Fruit fly (Drosophila melanogaster) whole organism, embryonic: ENCODE results near the gene Cdc42.
A peak's percentile ranks its signal among the peaks of the same experiment; 100 is the strongest.

Experiments used
- Abd-B ChIP-seq: fragments of 200-800 bp; sonication (Bioruptor generic); optimal IDR thresholded peaks from 2 replicates; lab custom pipeline; 2018; ENCODE audit warnings: missing biosample characterization, mild to moderate bottlenecking, missing genetic modification characterization, moderate library complexity
- Aef1 ChIP-seq: fragments of 200-800 bp; sonication (Bioruptor generic); IDR thresholded peaks from 3 replicates; pipeline ENCODE4 v1.3.6; 2022; ENCODE audit warnings: missing biosample characterization, missing genetic modification characterization
- Bgb ChIP-seq: fragments of 200-800 bp; sonication (Bioruptor generic); IDR thresholded peaks from 2 replicates; pipeline ENCODE4 v1.3.6; 2022; ENCODE audit warnings: missing biosample characterization, missing genetic modification characterization; ENCODE audit not compliant: partially characterized antibody
- Bteb2 ChIP-seq: fragments of 200-800 bp; sonication (Bioruptor generic); optimal IDR thresholded peaks from 2 replicates; lab custom pipeline; 2016; ENCODE audit warnings: missing biosample characterization, missing genetic modification characterization
- CG10147 ChIP-seq: fragments of 200-800 bp; sonication (Bioruptor generic); optimal IDR thresholded peaks from 2 replicates; lab custom pipeline; 2019; ENCODE audit warnings: missing biosample characterization, mild to moderate bottlenecking, missing genetic modification characterization, moderate library complexity
- CG10209 ChIP-seq: fragments of 200-800 bp; sonication (Bioruptor generic); optimal IDR thresholded peaks from 3 replicates; lab custom pipeline; 2017; ENCODE audit warnings: missing biosample characterization, mild to moderate bottlenecking, missing genetic modification characterization, missing genetic modification reagents
- CG11560 ChIP-seq: fragments of 200-800 bp; sonication (Bioruptor generic); IDR thresholded peaks from 3 replicates; pipeline ENCODE4 v1.3.6; 2022; ENCODE audit warnings: missing biosample characterization, missing genetic modification characterization
- CG13894 ChIP-seq: fragments of 200-800 bp; sonication (Bioruptor generic); optimal IDR thresholded peaks from 3 replicates; lab custom pipeline; 2018; ENCODE audit warnings: missing biosample characterization, mild to moderate bottlenecking, missing genetic modification characterization, moderate library complexity
- CG14965 ChIP-seq: fragments of 200-800 bp; sonication (Bioruptor generic); optimal IDR thresholded peaks from 2 replicates; lab custom pipeline; 2016; ENCODE audit warnings: missing biosample characterization, missing genetic modification characterization, borderline replicate concordance
- CG1529 ChIP-seq: fragments of 200-800 bp; sonication (Bioruptor generic); optimal IDR thresholded peaks from 3 replicates; lab custom pipeline; 2018; ENCODE audit warnings: missing biosample characterization, missing genetic modification characterization
- CG17802 ChIP-seq: fragments of 200-800 bp; sonication (Bioruptor generic); optimal IDR thresholded peaks from 2 replicates; lab custom pipeline; 2018; ENCODE audit warnings: missing biosample characterization, mild to moderate bottlenecking, missing genetic modification characterization, moderate library complexity
- CG2116 ChIP-seq: fragments of 200-800 bp; sonication (Bioruptor generic); optimal IDR thresholded peaks from 3 replicates; lab custom pipeline; 2018; ENCODE audit warnings: missing biosample characterization, mild to moderate bottlenecking, missing genetic modification characterization
- CG31388 ChIP-seq: fragments of 200-800 bp; sonication (Bioruptor generic); optimal IDR thresholded peaks from 2 replicates; lab custom pipeline; 2016; ENCODE audit warnings: missing biosample characterization, missing genetic modification characterization
- CG31441 ChIP-seq: fragments of 200-800 bp; sonication (Bioruptor generic); IDR thresholded peaks from 2 replicates; pipeline ENCODE4 v1.3.6; 2022; ENCODE audit warnings: missing biosample characterization, missing genetic modification characterization
- CG4282 ChIP-seq: fragments of 200-800 bp; sonication (Bioruptor generic); optimal IDR thresholded peaks from 2 replicates; lab custom pipeline; 2016; ENCODE audit warnings: missing biosample characterization, missing genetic modification characterization
- CG4360 ChIP-seq: fragments of 200-800 bp; sonication (Bioruptor generic); IDR thresholded peaks from 2 replicates; pipeline ENCODE4 v1.3.6; 2022; ENCODE audit warnings: missing biosample characterization, missing genetic modification characterization
- CG4424 ChIP-seq: fragments of 200-800 bp; sonication (Bioruptor generic); optimal IDR thresholded peaks from 3 replicates; lab custom pipeline; 2016; ENCODE audit warnings: missing biosample characterization, missing genetic modification characterization
- CG6813 ChIP-seq: fragments of 200-800 bp; sonication (Bioruptor generic); optimal IDR thresholded peaks from 2 replicates; lab custom pipeline; 2017; ENCODE audit warnings: missing biosample characterization, missing genetic modification characterization, mild to moderate bottlenecking, moderate library complexity, missing genetic modification reagents
- CG7556 ChIP-seq: fragments of 200-800 bp; sonication (Bioruptor generic); optimal IDR thresholded peaks from 2 replicates; lab custom pipeline; 2017; ENCODE audit warnings: missing biosample characterization, mild to moderate bottlenecking, missing genetic modification characterization
- CG7745 ChIP-seq: fragments of 200-800 bp; sonication (Bioruptor generic); optimal IDR thresholded peaks from 2 replicates; lab custom pipeline; 2018; ENCODE audit warnings: missing biosample characterization, mild to moderate bottlenecking, missing genetic modification characterization, moderate library complexity
- CG7963 ChIP-seq: fragments of 200-800 bp; sonication (Bioruptor generic); IDR thresholded peaks from 3 replicates; pipeline ENCODE4 v1.3.6; 2022; ENCODE audit warnings: missing biosample characterization, missing genetic modification characterization; ENCODE audit not compliant: partially characterized antibody
- CG9437 ChIP-seq: fragments of 200-800 bp; sonication (Bioruptor generic); optimal IDR thresholded peaks from 2 replicates; lab custom pipeline; 2018; ENCODE audit warnings: missing biosample characterization, mild to moderate bottlenecking, missing genetic modification characterization
- CG9727 ChIP-seq: fragments of 200-800 bp; sonication (Bioruptor generic); optimal IDR thresholded peaks from 3 replicates; lab custom pipeline; 2017; ENCODE audit warnings: missing biosample characterization, mild to moderate bottlenecking, missing genetic modification characterization
- CG9797 ChIP-seq: fragments of 200-800 bp; sonication (Bioruptor generic); optimal IDR thresholded peaks from 3 replicates; lab custom pipeline; 2018; ENCODE audit warnings: missing biosample characterization, mild to moderate bottlenecking, missing genetic modification characterization
- Camta ChIP-seq: fragments of 200-800 bp; sonication (Bioruptor generic); optimal IDR thresholded peaks from 2 replicates; lab custom pipeline; 2016; ENCODE audit warnings: missing biosample characterization, missing genetic modification characterization
- D19A ChIP-seq: fragments of 200-800 bp; optimal IDR thresholded peaks from 3 replicates; lab custom pipeline; 2019; ENCODE audit warnings: missing biosample characterization, mild to moderate bottlenecking, missing genetic modification characterization, moderate library complexity
- Dbx ChIP-seq: fragments of 200-800 bp; sonication (Bioruptor generic); IDR thresholded peaks from 3 replicates; pipeline ENCODE4 v1.3.6; 2022; ENCODE audit warnings: missing biosample characterization, missing genetic modification characterization
- Doc3 ChIP-seq: fragments of 200-800 bp; sonication (Bioruptor generic); IDR thresholded peaks from 3 replicates; pipeline ENCODE4 v1.3.6; 2022; ENCODE audit warnings: missing biosample characterization, missing genetic modification characterization; ENCODE audit not compliant: partially characterized antibody
- Fer1 ChIP-seq: fragments of 200-800 bp; sonication (Bioruptor generic); optimal IDR thresholded peaks from 2 replicates; lab custom pipeline; 2017; ENCODE audit warnings: missing biosample characterization, mild to moderate bottlenecking, missing genetic modification characterization
- HHEX ChIP-seq: fragments of 200-800 bp; sonication (Bioruptor generic); optimal IDR thresholded peaks from 3 replicates; lab custom pipeline; 2017; ENCODE audit warnings: missing biosample characterization, mild to moderate bottlenecking, missing genetic modification characterization, missing genetic modification reagents
- Hey ChIP-seq: fragments of 200-800 bp; sonication (Bioruptor generic); optimal IDR thresholded peaks from 3 replicates; lab custom pipeline; 2018; ENCODE audit warnings: missing biosample characterization, mild to moderate bottlenecking, missing genetic modification characterization
- Hsf ChIP-seq: fragments of 200-800 bp; sonication (Bioruptor generic); optimal IDR thresholded peaks from 3 replicates; lab custom pipeline; 2016; ENCODE audit warnings: missing biosample characterization, missing genetic modification characterization
- Mes4 ChIP-seq: fragments of 200-800 bp; sonication (Bioruptor generic); optimal IDR thresholded peaks from 2 replicates; lab custom pipeline; 2016; ENCODE audit warnings: missing biosample characterization, missing genetic modification characterization
- Six4 ChIP-seq: fragments of 200-800 bp; sonication (Bioruptor generic); optimal IDR thresholded peaks from 2 replicates; lab custom pipeline; 2016; ENCODE audit warnings: missing biosample characterization, missing genetic modification characterization
- Trl ChIP-seq, 3 experiments: fragments of >200 bp in 2 of 3; fragments of 200-800 bp in 1 of 3; sonication (Bioruptor generic) in 1 of 3; optimal IDR thresholded peaks; 2 replicates in 1 of 3; 3 replicates in 2 of 3; lab custom pipeline; 2016 to 2017; ENCODE audit warnings: missing biosample characterization in 1 of 3, missing genetic modification characterization in 1 of 3
- amos ChIP-seq: fragments of 200-800 bp; sonication (Bioruptor generic); IDR thresholded peaks from 2 replicates; pipeline ENCODE4 v1.3.6; 2022; ENCODE audit warnings: missing biosample characterization, missing genetic modification characterization; ENCODE audit not compliant: partially characterized antibody
- bcd ChIP-seq: fragments of 200-800 bp; sonication (Bioruptor generic); optimal IDR thresholded peaks from 2 replicates; lab custom pipeline; 2017; ENCODE audit warnings: missing biosample characterization, mild to moderate bottlenecking, missing genetic modification characterization
- eve ChIP-seq, 2 experiments: fragments of >200 bp; optimal IDR thresholded peaks; 2 replicates each; lab custom pipeline; 2017; ENCODE audit warnings: missing biosample characterization in 2 of 2, missing genetic modification characterization in 2 of 2
- her ChIP-seq: fragments of 200-800 bp; sonication (Bioruptor generic); optimal IDR thresholded peaks from 2 replicates; lab custom pipeline; 2016; ENCODE audit warnings: missing biosample characterization, missing genetic modification characterization
- jumu ChIP-seq: fragments of 200-800 bp; sonication (Bioruptor generic); optimal IDR thresholded peaks from 3 replicates; lab custom pipeline; 2016; ENCODE audit warnings: missing biosample characterization, missing genetic modification characterization
- kah ChIP-seq: fragments of 200-800 bp; sonication (Bioruptor generic); optimal IDR thresholded peaks from 2 replicates; lab custom pipeline; 2018; ENCODE audit warnings: missing biosample characterization, mild to moderate bottlenecking, missing genetic modification characterization
- kni ChIP-seq: fragments of 200-800 bp; sonication (Bioruptor generic); optimal IDR thresholded peaks from 3 replicates; lab custom pipeline; 2017; ENCODE audit warnings: mild to moderate bottlenecking, missing biosample characterization, missing genetic modification reagents, missing genetic modification characterization
- nerfin-2 ChIP-seq: fragments of 200-800 bp; sonication (Bioruptor generic); IDR thresholded peaks from 2 replicates; pipeline ENCODE4 v1.3.6; 2022; ENCODE audit warnings: missing biosample characterization, missing genetic modification characterization; ENCODE audit not compliant: partially characterized antibody
- pita ChIP-seq: fragments of 200-800 bp; sonication (Bioruptor generic); optimal IDR thresholded peaks from 2 replicates; lab custom pipeline; 2017; ENCODE audit warnings: missing biosample characterization, mild to moderate bottlenecking, missing genetic modification characterization
- run ChIP-seq: fragments of 200-800 bp; sonication (Bioruptor generic); optimal IDR thresholded peaks from 3 replicates; lab custom pipeline; 2018; ENCODE audit warnings: missing biosample characterization, mild to moderate bottlenecking, missing genetic modification characterization
- sim ChIP-seq: fragments of 200-800 bp; sonication (Bioruptor generic); IDR thresholded peaks from 2 replicates; pipeline ENCODE4 v1.3.6; 2022; ENCODE audit warnings: missing biosample characterization, missing genetic modification characterization
- usp ChIP-seq: fragments of >200 bp; optimal IDR thresholded peaks from 2 replicates; lab custom pipeline; 2017; ENCODE audit warnings: missing biosample characterization, missing genetic modification characterization
- zen ChIP-seq: fragments of 200-800 bp; sonication (Bioruptor generic); optimal IDR thresholded peaks from 3 replicates; lab custom pipeline; 2018; ENCODE audit warnings: missing biosample characterization, mild to moderate bottlenecking, missing genetic modification characterization, moderate library complexity

The Cdc42 gene

dm6 chrX:19692951-19693698 lies 3.8 kb upstream of the Cdc42 start, which contains the start of gene Mer (continued):
- TF ChIP-seq Camta (peak; percentile 81), Aef1 (GFP tag; lab: Robert Waterston, UW) (peak; percentile 77), eve (GFP tag; optimal IDR thresholded peaks at IDR 0.05; lab: Kevin White, UChicago) (no peak), CG11560 (tag; lab: Robert Waterston, UW) (0 out of 3 replicates have a peak, but pooled peaks have one; percentile 36), CG31441 (GFP tag; lab: Robert Waterston, UW) (peak; percentile 81), CG10209 (peak; percentile 82), amos (GFP tag; lab: Robert Waterston, UW) (no peak), D19A (tag; lab: Kevin White, UChicago) (peak; percentile 76), CG7745 (no peak), CG4282 (GFP tag; lab: Kevin White, UChicago) (peak; percentile 73), Fer1 (peak; percentile 91), CG17802 (tag; lab: Kevin White, UChicago) (peak; percentile 39), pita (GFP tag; lab: Kevin White, UChicago) (no peak), CG10147 (GFP tag; lab: Kevin White, UChicago) (peak; percentile 78), CG4424 (GFP tag; lab: Kevin White, UChicago) (peak; percentile 79), CG6813 (GFP tag; lab: Kevin White, UChicago) (peak; percentile 71), usp (GFP tag; lab: Kevin White, UChicago) (no peak), Bgb (GFP tag; lab: Robert Waterston, UW) (peak; percentile 13; the same call in 1 of the 2 replicates), HHEX (GFP tag; lab: Kevin White, UChicago) (peak; percentile 83), Dbx (GFP tag; lab: Robert Waterston, UW) (peak; percentile 80; the same call in 2 of the 3 replicates), Doc3 (no peak), nerfin-2 (no peak), kni (GFP tag; lab: Kevin White, UChicago) (peak; percentile 1), run (tag; lab: Kevin White, UChicago) (peak; percentile 52), Hsf (GFP tag; lab: Kevin White, UChicago) (peak; percentile 88), kah (GFP tag; lab: Kevin White, UChicago) (peak; percentile 62), bcd (GFP tag; lab: Kevin White, UChicago) (peak; percentile 85), Abd-B (GFP tag; lab: Kevin White, UChicago) (peak; percentile 73), CG9437 (GFP tag; lab: Kevin White, UChicago) (peak; percentile 57), her (GFP tag; lab: Kevin White, UChicago) (peak; percentile 91), CG9797 (peak; percentile 67), CG1529 (GFP tag; lab: Kevin White, UChicago) (peak; percentile 70), Mes4 (GFP tag; lab: Kevin White, UChicago) (peak; percentile 71), Hey (no peak), CG2116 (GFP tag; lab: Kevin White, UChicago) (peak; percentile 49), Trl (optimal IDR thresholded peaks at IDR 0.05; lab: Kevin White, UChicago) (no peak), Trl (GFP tag; optimal IDR thresholded peaks at IDR 0.05; lab: Kevin White, UChicago) (peak; percentile 89), Bteb2 (peak; percentile 85), CG31388 (GFP tag; lab: Kevin White, UChicago) (peak; percentile 36), CG9727 (GFP tag; lab: Kevin White, UChicago) (peak; percentile 85), sim (GFP tag; lab: Robert Waterston, UW) (peak; percentile 67), CG14965 (GFP tag; lab: Kevin White, UChicago) (peak; percentile 29), Six4 (GFP tag; lab: Kevin White, UChicago) (peak; percentile 78), jumu (GFP tag; lab: Kevin White, UChicago) (peak; percentile 85), CG4360 (GFP tag; lab: Robert Waterston, UW) (peak; percentile 62), CG7963 (GFP tag; lab: Robert Waterston, UW) (no peak), CG7556 (GFP tag; lab: Kevin White, UChicago) (peak; percentile 75), CG13894 (tag; lab: Kevin White, UChicago) (peak; percentile 84), zen (tag; lab: Kevin White, UChicago) (peak; percentile 61)
